Fruit fly (Drosophila melanogaster) whole organism, embryonic: ENCODE results near the gene CG10337.
A peak's percentile ranks its signal among the peaks of the same experiment; 100 is the strongest.

Experiments
- Bgb ChIP-seq: fragments of 200-800 bp; sonication (Bioruptor generic); IDR thresholded peaks from 2 replicates; pipeline ENCODE4 v1.3.6; 2022; ENCODE audit warnings: missing biosample characterization, missing genetic modification characterization; ENCODE audit not compliant: partially characterized antibody
- CG13287 ChIP-seq: fragments of 200-800 bp; sonication (Bioruptor generic); IDR thresholded peaks from 2 replicates; pipeline ENCODE4 v1.3.6; 2022; ENCODE audit warnings: missing biosample characterization, missing genetic modification characterization; ENCODE audit not compliant: partially characterized antibody
- CG14860 ChIP-seq: fragments of 200-800 bp; sonication (Bioruptor generic); IDR thresholded peaks from 3 replicates; pipeline ENCODE4 v1.3.6; 2022; ENCODE audit warnings: missing biosample characterization, missing genetic modification characterization; ENCODE audit not compliant: partially characterized antibody
- CG15514 ChIP-seq: fragments of 200-800 bp; sonication (Bioruptor generic); optimal IDR thresholded peaks from 3 replicates; lab custom pipeline; 2017; ENCODE audit warnings: missing biosample characterization, missing genetic modification characterization, mild to moderate bottlenecking, moderate library complexity, missing genetic modification reagents
- CG16863 ChIP-seq: fragments of 200-800 bp; sonication (Bioruptor generic); optimal IDR thresholded peaks from 3 replicates; lab custom pipeline; 2016; ENCODE audit warnings: missing biosample characterization, missing genetic modification characterization
- CG2116 ChIP-seq: fragments of 200-800 bp; sonication (Bioruptor generic); optimal IDR thresholded peaks from 3 replicates; lab custom pipeline; 2018; ENCODE audit warnings: missing biosample characterization, mild to moderate bottlenecking, missing genetic modification characterization
- CG2712 ChIP-seq: fragments of 200-800 bp; optimal IDR thresholded peaks from 3 replicates; lab custom pipeline; 2019; ENCODE audit warnings: missing biosample characterization, mild to moderate bottlenecking, missing genetic modification characterization, moderate library complexity
- CG32767 ChIP-seq: fragments of 200-800 bp; sonication (Bioruptor generic); IDR thresholded peaks from 2 replicates; pipeline ENCODE4 v1.3.6; 2022; ENCODE audit warnings: missing biosample characterization, missing genetic modification characterization
- CG34224 ChIP-seq: fragments of 200-800 bp; sonication (Bioruptor generic); IDR thresholded peaks from 3 replicates; pipeline ENCODE4 v1.3.6; 2022; ENCODE audit warnings: missing biosample characterization, missing genetic modification characterization; ENCODE audit not compliant: partially characterized antibody
- CG34422 ChIP-seq: fragments of 200-800 bp; sonication (Bioruptor generic); IDR thresholded peaks from 3 replicates; pipeline ENCODE4 v1.3.6; 2022; ENCODE audit warnings: missing biosample characterization, missing genetic modification characterization
- CG4404 ChIP-seq: fragments of 200-800 bp; sonication (Bioruptor generic); IDR thresholded peaks from 2 replicates; pipeline ENCODE4 v1.3.6; 2022; ENCODE audit warnings: missing biosample characterization, missing genetic modification characterization
- CG6813 ChIP-seq: fragments of 200-800 bp; sonication (Bioruptor generic); optimal IDR thresholded peaks from 2 replicates; lab custom pipeline; 2017; ENCODE audit warnings: missing biosample characterization, missing genetic modification characterization, mild to moderate bottlenecking, moderate library complexity, missing genetic modification reagents
- CG7963 ChIP-seq: fragments of 200-800 bp; sonication (Bioruptor generic); IDR thresholded peaks from 3 replicates; pipeline ENCODE4 v1.3.6; 2022; ENCODE audit warnings: missing biosample characterization, missing genetic modification characterization; ENCODE audit not compliant: partially characterized antibody
- CG8089 ChIP-seq: fragments of 200-800 bp; sonication (Bioruptor generic); optimal IDR thresholded peaks from 3 replicates; lab custom pipeline; 2016; ENCODE audit warnings: missing biosample characterization, missing genetic modification characterization
- Chrac-16 ChIP-seq: fragments of 200-800 bp; sonication (Bioruptor generic); optimal IDR thresholded peaks from 3 replicates; lab custom pipeline; 2016; ENCODE audit warnings: missing biosample characterization, missing genetic modification characterization
- Deaf1 ChIP-seq: fragments of 200-800 bp; optimal IDR thresholded peaks from 3 replicates; lab custom pipeline; 2019; ENCODE audit warnings: missing biosample characterization, mild to moderate bottlenecking, missing genetic modification characterization, moderate library complexity
- Dp ChIP-seq: fragments of 200-800 bp; sonication (Bioruptor generic); optimal IDR thresholded peaks from 2 replicates; lab custom pipeline; 2018; ENCODE audit warnings: missing biosample characterization, mild to moderate bottlenecking, missing genetic modification characterization, moderate library complexity
- Dref ChIP-seq: fragments of 200-800 bp; sonication (Bioruptor generic); IDR thresholded peaks from 2 replicates; pipeline ENCODE4 v1.3.6; 2022; ENCODE audit warnings: missing biosample characterization, missing genetic modification characterization
- Drgx ChIP-seq: fragments of 200-800 bp; sonication (Bioruptor generic); IDR thresholded peaks from 2 replicates; pipeline ENCODE4 v1.3.6; 2022; ENCODE audit warnings: missing biosample characterization, missing genetic modification characterization
- Nf-YC ChIP-seq: fragments of 200-800 bp; optimal IDR thresholded peaks from 3 replicates; lab custom pipeline; 2019; ENCODE audit warnings: missing biosample characterization, mild to moderate bottlenecking, missing genetic modification characterization, moderate library complexity
- PHDP ChIP-seq: fragments of 200-800 bp; sonication (Bioruptor generic); optimal IDR thresholded peaks from 3 replicates; lab custom pipeline; 2018; ENCODE audit warnings: missing biosample characterization, mild to moderate bottlenecking, missing genetic modification characterization, moderate library complexity
- Sin3A ChIP-seq: fragments of >200 bp; optimal IDR thresholded peaks from 2 replicates; lab custom pipeline; 2018
- Trl ChIP-seq, 3 experiments: fragments of >200 bp in 2 of 3; fragments of 200-800 bp in 1 of 3; sonication (Bioruptor generic) in 1 of 3; optimal IDR thresholded peaks; 2 replicates in 1 of 3; 3 replicates in 2 of 3; lab custom pipeline; 2016 to 2017; ENCODE audit warnings: missing biosample characterization in 1 of 3, missing genetic modification characterization in 1 of 3
- YL-1 ChIP-seq: fragments of 200-800 bp; sonication (Bioruptor generic); optimal IDR thresholded peaks from 3 replicates; lab custom pipeline; 2017; ENCODE audit warnings: missing biosample characterization, mild to moderate bottlenecking, missing genetic modification characterization
- abd-A ChIP-seq: fragments of 200-800 bp; sonication (Bioruptor generic); optimal IDR thresholded peaks from 3 replicates; lab custom pipeline; 2019; ENCODE audit warnings: missing biosample characterization, mild to moderate bottlenecking, missing genetic modification characterization, moderate library complexity
- ato ChIP-seq: fragments of 200-800 bp; sonication (Bioruptor generic); IDR thresholded peaks from 2 replicates; pipeline ENCODE4 v1.3.6; 2022; ENCODE audit warnings: missing biosample characterization, missing genetic modification characterization; ENCODE audit not compliant: partially characterized antibody
- cad ChIP-seq: fragments of >200 bp; optimal IDR thresholded peaks from 2 replicates; lab custom pipeline; 2017; ENCODE audit warnings: missing biosample characterization, missing genetic modification characterization
- chinmo ChIP-seq: fragments of 200-800 bp; sonication (Bioruptor generic); IDR thresholded peaks from 4 replicates; pipeline ENCODE4 v1.3.6; 2022; ENCODE audit warnings: missing biosample characterization, missing genetic modification characterization; ENCODE audit not compliant: partially characterized antibody
- chm ChIP-seq: fragments of 200-800 bp; sonication (Bioruptor generic); IDR thresholded peaks from 2 replicates; pipeline ENCODE4 v1.3.6; 2022; ENCODE audit warnings: missing biosample characterization, missing genetic modification characterization
- esg ChIP-seq: fragments of 200-800 bp; sonication (Bioruptor generic); conservative IDR thresholded peaks from 2 replicates; pipeline ENCODE4 v1.3.6; 2022; ENCODE audit warnings: missing biosample characterization, missing genetic modification characterization
- ewg ChIP-seq: fragments of 200-800 bp; sonication (Bioruptor generic); optimal IDR thresholded peaks from 3 replicates; lab custom pipeline; 2017; ENCODE audit warnings: mild to moderate bottlenecking, missing biosample characterization, missing genetic modification reagents, missing genetic modification characterization
- fd102C ChIP-seq: fragments of 200-800 bp; sonication (Bioruptor generic); optimal IDR thresholded peaks from 2 replicates; lab custom pipeline; 2018; ENCODE audit warnings: missing biosample characterization, mild to moderate bottlenecking, missing genetic modification characterization, moderate library complexity
- her ChIP-seq: fragments of 200-800 bp; sonication (Bioruptor generic); optimal IDR thresholded peaks from 2 replicates; lab custom pipeline; 2016; ENCODE audit warnings: missing biosample characterization, missing genetic modification characterization
- kah ChIP-seq: fragments of 200-800 bp; sonication (Bioruptor generic); optimal IDR thresholded peaks from 2 replicates; lab custom pipeline; 2018; ENCODE audit warnings: missing biosample characterization, mild to moderate bottlenecking, missing genetic modification characterization
- mld ChIP-seq: fragments of 200-800 bp; sonication (Bioruptor generic); IDR thresholded peaks from 3 replicates; pipeline ENCODE4 v1.3.6; 2022; ENCODE audit warnings: missing biosample characterization, missing genetic modification characterization; ENCODE audit not compliant: partially characterized antibody
- nerfin-2 ChIP-seq: fragments of 200-800 bp; sonication (Bioruptor generic); IDR thresholded peaks from 2 replicates; pipeline ENCODE4 v1.3.6; 2022; ENCODE audit warnings: missing biosample characterization, missing genetic modification characterization; ENCODE audit not compliant: partially characterized antibody
- onecut ChIP-seq: fragments of 200-800 bp; sonication (Bioruptor generic); IDR thresholded peaks from 2 replicates; pipeline ENCODE4 v1.3.6; 2022; ENCODE audit warnings: missing biosample characterization, missing genetic modification characterization
- pzg ChIP-seq: fragments of 200-800 bp; sonication (Bioruptor generic); optimal IDR thresholded peaks from 3 replicates; lab custom pipeline; 2018; ENCODE audit warnings: missing biosample characterization, mild to moderate bottlenecking, missing genetic modification characterization, moderate library complexity
- ranshi ChIP-seq: fragments of 200-800 bp; sonication (Bioruptor generic); IDR thresholded peaks from 2 replicates; pipeline ENCODE4 v1.3.6; 2022; ENCODE audit warnings: missing biosample characterization, missing genetic modification characterization
- scrt ChIP-seq: fragments of 200-800 bp; sonication (Bioruptor generic); optimal IDR thresholded peaks from 2 replicates; lab custom pipeline; 2018; ENCODE audit warnings: missing biosample characterization, mild to moderate bottlenecking, missing genetic modification characterization, moderate library complexity
- seq ChIP-seq: fragments of 200-800 bp; sonication (Bioruptor generic); IDR thresholded peaks from 2 replicates; pipeline ENCODE4 v1.3.6; 2022; ENCODE audit warnings: missing biosample characterization, missing genetic modification characterization
- sisA ChIP-seq: fragments of 200-800 bp; sonication (Bioruptor generic); IDR thresholded peaks from 2 replicates; pipeline ENCODE4 v1.3.6; 2022; ENCODE audit warnings: missing biosample characterization, missing genetic modification characterization
- slou ChIP-seq: fragments of 200-800 bp; sonication (Bioruptor generic); optimal IDR thresholded peaks from 3 replicates; lab custom pipeline; 2016; ENCODE audit warnings: missing biosample characterization, missing genetic modification characterization
- unc-4 ChIP-seq: fragments of 200-800 bp; sonication (Bioruptor generic); IDR thresholded peaks from 2 replicates; pipeline ENCODE4 v1.3.6; 2022; ENCODE audit warnings: missing biosample characterization, missing genetic modification characterization; ENCODE audit not compliant: partially characterized antibody
- usp ChIP-seq: fragments of >200 bp; optimal IDR thresholded peaks from 2 replicates; lab custom pipeline; 2017; ENCODE audit warnings: missing biosample characterization, missing genetic modification characterization

CG10337 gene

DNA sequence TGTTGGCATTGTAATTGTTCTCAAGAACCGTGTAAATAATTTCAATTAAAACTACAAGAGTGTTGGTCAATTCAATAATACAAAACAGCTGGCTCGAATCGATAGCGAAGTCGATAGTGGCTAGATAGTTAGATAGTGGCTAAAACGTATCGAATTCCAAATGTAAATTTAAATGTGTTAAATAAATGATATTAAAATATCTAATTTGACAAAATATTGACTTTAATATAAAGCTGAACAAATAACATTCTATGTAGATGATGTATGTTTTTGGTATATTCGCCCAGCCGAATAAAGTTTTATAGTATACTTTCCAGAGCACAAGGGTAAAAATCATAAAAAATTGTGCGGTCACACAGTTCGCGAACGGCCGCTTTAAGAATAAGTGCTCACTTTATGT lies 20.4 kb downstream of the CG10337 start, which contains the start of the genes Dpm1 and CG10137 (continued):
- TF ChIP-seq usp (GFP tag; lab: Kevin White, UChicago) = no peak

- TF ChIP-seq abd-A (tag; lab: Kevin White, UChicago) = peak; percentile 46
- TF ChIP-seq cad (GFP tag; lab: Kevin White, UChicago) = no peak
- no peak for TF ChIP-seq CG6813 (GFP tag; lab: Kevin White, UChicago)
- no peak for TF ChIP-seq CG34224
- TF ChIP-seq chinmo (GFP tag; lab: Robert Waterston, UW) = peak; percentile 44; the same call in 1 of the 4 replicates
- TF ChIP-seq CG32767 (GFP tag; lab: Robert Waterston, UW) = peak; percentile 35; the same call in 1 of the 2 replicates
- TF ChIP-seq YL-1 (GFP tag; lab: Kevin White, UChicago) = no peak
- no peak for TF ChIP-seq CG16863 (GFP tag; lab: Kevin White, UChicago)
- TF ChIP-seq ranshi (GFP tag; lab: Robert Waterston, UW) = no peak
- no peak for TF ChIP-seq kah
- TF ChIP-seq CG34422 (GFP tag; lab: Robert Waterston, UW) = 0 out of 3 replicates have a peak, but pooled peaks have one; percentile 18
- no peak for TF ChIP-seq sisA (GFP tag; lab: Robert Waterston, UW)
- no peak for TF ChIP-seq fd102C (GFP tag; lab: Kevin White, UChicago)
- no peak for TF ChIP-seq esg (GFP tag; lab: Robert Waterston, UW)
- TF ChIP-seq Nf-YC (tag; lab: Kevin White, UChicago) = peak; percentile 13
- peak; percentile 52; the same call in 1 of the 2 replicates for TF ChIP-seq seq
- TF ChIP-seq Bgb (GFP tag; lab: Robert Waterston, UW) = peak; percentile 18; the same call in 1 of the 2 replicates
- TF ChIP-seq pzg (GFP tag; lab: Kevin White, UChicago) = peak; percentile 12
- no peak for TF ChIP-seq Sin3A (lab: Kevin White, UChicago)
- peak; percentile 56 to 80 for TF ChIP-seq Trl (optimal IDR thresholded peaks at IDR 0.05; lab: Kevin White, UChicago)
- TF ChIP-seq Trl (GFP tag; optimal IDR thresholded peaks at IDR 0.05; lab: Kevin White, UChicago) = no peak
- no peak for TF ChIP-seq CG8089
- 0 out of 2 replicates have a peak, but pooled peaks have one; percentile 22 for TF ChIP-seq Dref
- peak; percentile 87 for TF ChIP-seq ewg (GFP tag; lab: Kevin White, UChicago)
- TF ChIP-seq Deaf1 (tag; lab: Kevin White, UChicago) = peak; percentile 22
- TF ChIP-seq slou (GFP tag; lab: Kevin White, UChicago) = no peak
- TF ChIP-seq scrt = peak; percentile 80
- TF ChIP-seq onecut (GFP tag; lab: Robert Waterston, UW) = peak; percentile 19; the same call in 1 of the 2 replicates
- peak; percentile 24; the same call in 1 of the 2 replicates for TF ChIP-seq CG13287 (GFP tag; lab: Robert Waterston, UW)
- no peak for TF ChIP-seq Chrac-16 (GFP tag; lab: Kevin White, UChicago)
- 0 out of 2 replicates have a peak, but pooled peaks have one; percentile 39 for TF ChIP-seq chm (GFP tag; lab: Robert Waterston, UW)
- TF ChIP-seq CG4404 (GFP tag; lab: Robert Waterston, UW) = 0 out of 2 replicates have a peak, but pooled peaks have one; percentile 15
Observed at dm6 chr2L:19519611-19520010, 27.1 kb downstream of the CG10337 start.

dm6 chr2L:19518636-19519086 lies 28.1 kb downstream of the CG10337 start, which contains the start of gene CG10132:
TSS of gene CG10132 (plus strand) at chr2L:19518824.
- TF ChIP-seq unc-4 (GFP tag; lab: Robert Waterston, UW) (peak; percentile 46; the same call in 1 of the 2 replicates), ato (GFP tag; lab: Robert Waterston, UW) (peak; percentile 53), CG2116 (GFP tag; lab: Kevin White, UChicago) (peak; percentile 21), CG2712 (no peak), CG14860 (GFP tag; lab: Robert Waterston, UW) (0 out of 3 replicates have a peak, but pooled peaks have one; percentile 58), CG7963 (peak; percentile 57; the same call in 1 of the 3 replicates), chinmo (GFP tag; lab: Robert Waterston, UW) (0 out of 4 replicates have a peak, but pooled peaks have one; percentile 57), nerfin-2 (peak; percentile 26; the same call in 1 of the 2 replicates), her (GFP tag; lab: Kevin White, UChicago) (no peak), YL-1 (GFP tag; lab: Kevin White, UChicago) (peak; percentile 13), CG15514 (GFP tag; lab: Kevin White, UChicago) (peak; percentile 40), CG34422 (GFP tag; lab: Robert Waterston, UW) (peak; percentile 42; the same call in 1 of the 3 replicates), Drgx (GFP tag; lab: Robert Waterston, UW) (0 out of 2 replicates have a peak, but pooled peaks have one; percentile 14), PHDP (no peak), mld (GFP tag; lab: Robert Waterston, UW) (peak; percentile 70; the same call in 2 of the 3 replicates), Dp (GFP tag; lab: Kevin White, UChicago) (peak; percentile 29), CG13287 (GFP tag; lab: Robert Waterston, UW) (peak; percentile 66), CG32767 (GFP tag; lab: Robert Waterston, UW) (peak; percentile 72; the same call in 1 of the 2 replicates)
